Fruit fly (Drosophila melanogaster): Measurements from ENCODE around the gene CG34130.

CG34130 gene

DNA sequence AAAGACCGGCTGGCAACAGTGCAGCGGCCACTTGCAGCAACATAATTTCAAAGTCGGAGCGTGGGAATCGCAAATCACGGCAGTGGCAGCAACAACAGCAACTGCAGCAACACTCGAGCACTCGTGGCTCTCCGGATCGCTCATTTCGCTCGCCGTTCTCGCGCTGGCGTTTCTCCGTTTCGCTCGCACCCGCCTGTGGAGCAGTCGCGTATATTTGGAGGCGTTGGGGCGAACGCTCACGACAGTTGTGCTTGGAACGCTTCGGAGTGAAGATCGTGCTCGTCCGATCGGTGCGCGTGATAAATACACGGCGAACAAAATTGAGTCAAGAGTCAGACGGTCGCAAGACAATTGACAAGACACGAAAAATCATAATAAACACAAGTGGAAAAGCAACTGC is 40.2 kb upstream of the CG34130 start, which contains the start of gene CG12290 (continued):
- TF ChIP-seq CG6175 (GFP tag; IDR thresholded peaks at IDR 0.05) (peak; percentile 56; the same call in 1 of the 3 replicates), ftz-f1 (GFP tag; optimal IDR thresholded peaks at IDR 0.05) (peak; percentile 50), HLH4C (GFP tag; IDR thresholded peaks at IDR 0.05; ENCODE audit: partially characterized antibody) (peak; percentile 21; the same call in 2 of the 3 replicates), CG17385 (GFP tag; optimal IDR thresholded peaks at IDR 0.05) (peak; percentile 54), CG12071 (GFP tag; optimal IDR thresholded peaks at IDR 0.05) (peak; percentile 59), bcd (GFP tag; optimal IDR thresholded peaks at IDR 0.05) (peak; percentile 6), al (GFP tag; IDR thresholded peaks at IDR 0.05) (peak; percentile 31; the same call in 1 of the 2 replicates), CG7987 (GFP tag; optimal IDR thresholded peaks at IDR 0.05) (peak; percentile 66), slp2 (GFP tag; optimal IDR thresholded peaks at IDR 0.05) (no peak), ci (GFP tag; IDR thresholded peaks at IDR 0.05) (peak; percentile 76; the same call in 2 of the 3 replicates), inv (GFP tag; IDR thresholded peaks at IDR 0.05; ENCODE audit: partially characterized antibody) (peak; percentile 13; the same call in 1 of the 2 replicates), CG14667 (GFP tag; IDR thresholded peaks at IDR 0.05) (no peak), ems (GFP tag; optimal IDR thresholded peaks at IDR 0.05) (peak; percentile 28), CG8281 (tag; optimal IDR thresholded peaks at IDR 0.05) (no peak), CG7963 (GFP tag; IDR thresholded peaks at IDR 0.05; ENCODE audit: partially characterized antibody) (0 out of 3 replicates have a peak, but pooled peaks have one; percentile 21), CG1832 (GFP tag; optimal IDR thresholded peaks at IDR 0.05) (peak; percentile 46), Opbp (GFP tag; IDR thresholded peaks at IDR 0.05; ENCODE audit: partially characterized antibody) (0 out of 3 replicates have a peak, but pooled peaks have one; percentile 28), hkb (optimal IDR thresholded peaks at IDR 0.05) (no peak), hkb (GFP tag; IDR thresholded peaks at IDR 0.05) (peak; percentile 53), CG10543 (GFP tag; optimal IDR thresholded peaks at IDR 0.05) (no peak), lmd (GFP tag; IDR thresholded peaks at IDR 0.05) (0 out of 2 replicates have a peak, but pooled peaks have one; percentile 8), HmgZ (tag; optimal IDR thresholded peaks at IDR 0.05) (peak; percentile 34), maf-S (GFP tag; optimal IDR thresholded peaks at IDR 0.05) (peak; percentile 38), prd (optimal IDR thresholded peaks at IDR 0.05) (no peak), prd (GFP tag; IDR thresholded peaks at IDR 0.05) (0 out of 3 replicates have a peak, but pooled peaks have one; percentile 32), sna (GFP tag; IDR thresholded peaks at IDR 0.05; ENCODE audit: partially characterized antibody) (peak; percentile 29), Med (GFP tag) (peak; percentile 93), CG15269 (tag; optimal IDR thresholded peaks at IDR 0.05) (peak; percentile 34), CG31441 (GFP tag; IDR thresholded peaks at IDR 0.05) (0 out of 2 replicates have a peak, but pooled peaks have one; percentile 10), Antp (GFP tag; optimal IDR thresholded peaks at IDR 0.05) (peak; percentile 39), ranshi (GFP tag; IDR thresholded peaks at IDR 0.05) (peak; percentile 16; the same call in 1 of the 2 replicates), CG9932 (GFP tag; IDR thresholded peaks at IDR 0.05) (peak; percentile 38; the same call in 1 of the 2 replicates), CG1647 (GFP tag; optimal IDR thresholded peaks at IDR 0.05) (peak; percentile 20), bab2 (GFP tag; optimal IDR thresholded peaks at IDR 0.05) (no peak), oc (tag; optimal IDR thresholded peaks at IDR 0.05) (peak; percentile 2), ato (GFP tag; IDR thresholded peaks at IDR 0.05; ENCODE audit: partially characterized antibody) (peak; percentile 52; the same call in 1 of the 2 replicates), amos (GFP tag; IDR thresholded peaks at IDR 0.05; ENCODE audit: partially characterized antibody) (peak; percentile 19; the same call in 1 of the 2 replicates), dpn (GFP tag; optimal IDR thresholded peaks at IDR 0.05) (peak in 1 of 2 experiments; percentile 23), repo (GFP tag; optimal IDR thresholded peaks at IDR 0.05) (no peak), CG17328 (GFP tag; IDR thresholded peaks at IDR 0.05) (peak; percentile 17; the same call in 1 of the 2 replicates), vvl (GFP tag; IDR thresholded peaks at IDR 0.05) (peak; percentile 63), sens (GFP tag) (peak; percentile 33), rib (GFP tag; IDR thresholded peaks at IDR 0.05) (peak; percentile 75; the same call in 1 of the 2 replicates), Fer1 (GFP tag; optimal IDR thresholded peaks at IDR 0.05) (peak; percentile 21), Atf6 (GFP tag; IDR thresholded peaks at IDR 0.05) (no peak), CG13287 (GFP tag; IDR thresholded peaks at IDR 0.05; ENCODE audit: partially characterized antibody) (peak; percentile 71), Blimp-1 (GFP tag; optimal IDR thresholded peaks at IDR 0.05) (peak; percentile 11), PHDP (tag; optimal IDR thresholded peaks at IDR 0.05) (peak; percentile 36), HHEX (GFP tag; optimal IDR thresholded peaks at IDR 0.05) (peak; percentile 44), CG2120 (GFP tag; optimal IDR thresholded peaks at IDR 0.05) (peak; percentile 45)

All from whole organism, embryonic.